Fruit fly (Drosophila melanogaster) whole organism, wandering third instar larva: Measurements from ENCODE around the gene SoxN.

ENCODE experiments used
- CG32264 ChIP-seq: fragments of 200-800 bp; sonication (Bioruptor generic); optimal IDR thresholded peaks from 2 replicates; lab custom pipeline; 2016; ENCODE audit warnings: missing biosample characterization, missing genetic modification characterization
- CrebA ChIP-seq: fragments of 200-800 bp; sonication (Bioruptor generic); optimal IDR thresholded peaks from 2 replicates; lab custom pipeline; 2016; ENCODE audit warnings: missing biosample characterization, mild to moderate bottlenecking, missing genetic modification characterization, borderline replicate concordance
- Dif ChIP-seq: fragments of 200-275, 200-300 bp; sonication (Bioruptor generic); optimal IDR thresholded peaks from 2 replicates; lab custom pipeline; 2018; ENCODE audit warnings: missing biosample characterization, missing genetic modification characterization; ENCODE audit not compliant: partially characterized antibody
- GATAd ChIP-seq: sonication (Bioruptor generic); optimal IDR thresholded peaks from 2 replicates; lab custom pipeline; 2016; ENCODE audit warnings: missing biosample characterization, missing genetic modification characterization
- HLH106 ChIP-seq: fragments of 200-800 bp; optimal IDR thresholded peaks from 3 replicates; lab custom pipeline; 2019; ENCODE audit warnings: missing biosample characterization, mild to moderate bottlenecking, missing genetic modification characterization, moderate library complexity
- Hnf4 ChIP-seq: fragments of 200-800 bp; sonication (Bioruptor generic); optimal IDR thresholded peaks from 2 replicates; lab custom pipeline; 2016; ENCODE audit warnings: missing biosample characterization, mild to moderate bottlenecking, missing genetic modification characterization
- Hr78 ChIP-seq: fragments of >200 bp; optimal IDR thresholded peaks from 2 replicates; lab custom pipeline; 2017; ENCODE audit warnings: missing biosample characterization, missing genetic modification characterization
- Hr83 ChIP-seq: fragments of 200-300 bp; sonication (Bioruptor generic); optimal IDR thresholded peaks from 2 replicates; lab custom pipeline; 2016; ENCODE audit warnings: missing biosample characterization, mild to moderate bottlenecking, missing genetic modification characterization, moderate library complexity; ENCODE audit not compliant: poor library complexity, severe bottlenecking
- Jra ChIP-seq: sonication (Bioruptor generic); optimal IDR thresholded peaks from 2 replicates; lab custom pipeline; 2016; ENCODE audit warnings: missing biosample characterization, missing genetic modification characterization
- Mio ChIP-seq: sonication (Bioruptor generic); optimal IDR thresholded peaks from 2 replicates; lab custom pipeline; 2016; ENCODE audit warnings: missing biosample characterization, missing genetic modification characterization
- Myc ChIP-seq: fragments of >200 bp; optimal IDR thresholded peaks from 2 replicates; lab custom pipeline; 2017
- N ChIP-seq: fragments of >200 bp; optimal IDR thresholded peaks from 2 replicates; lab custom pipeline; 2018; ENCODE audit warnings: missing biosample characterization, missing external identifiers, missing genetic modification characterization
- OdsH ChIP-seq: fragments of 200-800 bp; sonication (Bioruptor generic); optimal IDR thresholded peaks from 2 replicates; lab custom pipeline; 2016; ENCODE audit warnings: missing biosample characterization, mild to moderate bottlenecking, missing genetic modification characterization
- Rel ChIP-seq, 2 experiments: fragments of 200-800 bp; sonication (Bioruptor generic) in 1 of 2; optimal IDR thresholded peaks; 2 replicates in 1 of 2; 3 replicates in 1 of 2; lab custom pipeline; 2016 to 2019; ENCODE audit warnings: mild to moderate bottlenecking in 2 of 2, missing biosample characterization in 2 of 2, missing genetic modification characterization in 2 of 2, moderate library complexity in 1 of 2
- Sp1 ChIP-seq: fragments of 200-800 bp; sonication (Bioruptor generic); optimal IDR thresholded peaks from 3 replicates; lab custom pipeline; 2019; ENCODE audit warnings: missing biosample characterization, mild to moderate bottlenecking, missing genetic modification characterization, moderate library complexity
- Vsx2 ChIP-seq: fragments of 200-300, 225-300 bp; sonication (Bioruptor generic); optimal IDR thresholded peaks from 2 replicates; lab custom pipeline; 2018; ENCODE audit warnings: missing biosample characterization, missing genetic modification characterization; ENCODE audit not compliant: partially characterized antibody
- dl ChIP-seq, 2 experiments: fragments of 175-275, 200-275 bp in 1 of 2; fragments of 200-275 bp in 1 of 2; sonication (Bioruptor generic); optimal IDR thresholded peaks; lab custom pipeline; 2018; ENCODE audit warnings: mild to moderate bottlenecking in 2 of 2, missing biosample characterization in 2 of 2, missing genetic modification characterization in 2 of 2, moderate library complexity in 2 of 2; ENCODE audit not compliant: partially characterized antibody in 2 of 2, insufficient read depth in 1 of 2
- dsf ChIP-seq: sonication (Bioruptor generic); optimal IDR thresholded peaks from 2 replicates; lab custom pipeline; 2016; ENCODE audit warnings: missing biosample characterization, missing genetic modification characterization, borderline replicate concordance
- ey ChIP-seq: fragments of 200-800 bp; sonication (Bioruptor generic); optimal IDR thresholded peaks from 2 replicates; lab custom pipeline; 2016; ENCODE audit warnings: missing biosample characterization, missing genetic modification characterization
- fru ChIP-seq: fragments of 200-800 bp; sonication (Bioruptor generic); optimal IDR thresholded peaks from 3 replicates; lab custom pipeline; 2016; ENCODE audit warnings: missing biosample characterization, mild to moderate bottlenecking, missing genetic modification characterization
- lola ChIP-seq: fragments of >200 bp; optimal IDR thresholded peaks from 2 replicates; lab custom pipeline; 2017; ENCODE audit warnings: missing biosample characterization, missing genetic modification characterization
- pan ChIP-seq: fragments of >200 bp; optimal IDR thresholded peaks from 2 replicates; lab custom pipeline; 2017
- psq ChIP-seq: fragments of 200-800 bp; sonication (Bioruptor generic); optimal IDR thresholded peaks from 3 replicates; lab custom pipeline; 2017; ENCODE audit warnings: missing biosample characterization, mild to moderate bottlenecking, missing genetic modification characterization, moderate library complexity
- rgr ChIP-seq: fragments of 200-800 bp; sonication (Bioruptor generic); optimal IDR thresholded peaks from 3 replicates; lab custom pipeline; 2016; ENCODE audit warnings: missing biosample characterization, mild to moderate bottlenecking, missing genetic modification characterization
- sage ChIP-seq: fragments of 200-800 bp; sonication (Bioruptor generic); optimal IDR thresholded peaks from 2 replicates; lab custom pipeline; 2016; ENCODE audit warnings: missing biosample characterization, mild to moderate bottlenecking, missing genetic modification characterization
- sv ChIP-seq: fragments of 200-800 bp; sonication (Bioruptor generic); optimal IDR thresholded peaks from 3 replicates; lab custom pipeline; 2016; ENCODE audit warnings: missing biosample characterization, missing genetic modification characterization
- tai ChIP-seq: sonication (Bioruptor generic); optimal IDR thresholded peaks from 2 replicates; lab custom pipeline; 2016; ENCODE audit warnings: missing biosample characterization, missing genetic modification characterization
- usp ChIP-seq: fragments of >200 bp; optimal IDR thresholded peaks from 2 replicates; lab custom pipeline; 2017; ENCODE audit warnings: missing biosample characterization, missing genetic modification characterization
- woc ChIP-seq: sonication (Bioruptor generic); optimal IDR thresholded peaks from 2 replicates; lab custom pipeline; 2016; ENCODE audit warnings: missing biosample characterization, mild to moderate bottlenecking, missing genetic modification characterization

Gene SoxN

DNA sequence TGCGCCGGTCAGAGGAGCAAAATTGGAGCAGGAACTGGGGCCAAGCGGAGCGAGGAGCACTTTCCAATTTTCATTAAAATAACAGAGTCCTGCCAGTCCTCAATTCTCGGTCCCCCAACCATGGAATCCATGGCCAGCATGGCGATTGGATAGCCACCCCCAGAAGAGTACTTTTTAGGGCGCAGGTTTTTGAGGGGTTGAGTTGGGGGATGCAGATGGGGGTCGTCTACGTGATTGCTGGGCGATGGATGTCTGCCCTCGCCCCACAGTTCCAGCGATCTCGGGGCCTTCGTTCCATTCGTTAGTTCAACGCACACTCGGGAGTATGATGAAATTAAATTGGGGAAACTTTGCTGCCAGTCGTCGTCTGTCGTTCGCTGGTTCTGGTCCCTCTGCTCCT, 33.7 kb upstream of the SoxN start:
- TF ChIP-seq GATAd (GFP tag; lab: Kevin White, UChicago), result no peak
- no peak for TF ChIP-seq Hr78
- no peak for TF ChIP-seq HLH106
- no peak for TF ChIP-seq Hr83 (GFP tag; lab: Kevin White, UChicago)
- TF ChIP-seq CrebA (GFP tag; lab: Kevin White, UChicago), result no peak
- TF ChIP-seq sage (GFP tag; lab: Kevin White, UChicago), result no peak
- TF ChIP-seq psq, result no peak
- TF ChIP-seq, all 38 proteins: peak for 0

DNA sequence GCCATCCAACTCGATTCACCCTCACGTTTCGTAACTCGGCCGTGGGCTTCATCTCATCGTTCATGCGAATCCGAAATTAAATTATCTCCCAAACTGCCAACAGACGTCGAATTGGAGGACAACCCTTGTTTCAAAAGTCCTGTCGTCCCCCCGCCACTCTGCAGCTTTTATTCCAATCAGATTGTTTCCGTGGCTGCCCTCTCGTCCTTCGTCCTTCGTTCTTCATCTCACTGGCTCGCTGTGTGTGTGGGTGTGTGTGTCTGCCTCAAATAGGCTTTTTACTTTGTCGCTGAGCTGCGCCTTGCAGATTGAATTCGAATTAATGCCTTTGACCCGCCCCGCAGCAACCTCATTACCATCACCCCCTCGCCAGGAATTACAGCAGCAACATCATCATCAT, 31.3 kb upstream of the SoxN start:
- no peak for TF ChIP-seq pan (lab: Kevin White, UChicago)
- no peak for TF ChIP-seq rgr
- no peak for TF ChIP-seq HLH106
- no peak for TF ChIP-seq tai
- TF ChIP-seq GATAd (GFP tag; lab: Kevin White, UChicago), result no peak
- TF ChIP-seq Mio (GFP tag; lab: Kevin White, UChicago), result no peak
- no peak for TF ChIP-seq sv (GFP tag; lab: Kevin White, UChicago)
- no peak for TF ChIP-seq Sp1
- TF ChIP-seq Hr78, result no peak
- TF ChIP-seq Dif (GFP tag; lab: Kevin White, UChicago), result no peak

DNA sequence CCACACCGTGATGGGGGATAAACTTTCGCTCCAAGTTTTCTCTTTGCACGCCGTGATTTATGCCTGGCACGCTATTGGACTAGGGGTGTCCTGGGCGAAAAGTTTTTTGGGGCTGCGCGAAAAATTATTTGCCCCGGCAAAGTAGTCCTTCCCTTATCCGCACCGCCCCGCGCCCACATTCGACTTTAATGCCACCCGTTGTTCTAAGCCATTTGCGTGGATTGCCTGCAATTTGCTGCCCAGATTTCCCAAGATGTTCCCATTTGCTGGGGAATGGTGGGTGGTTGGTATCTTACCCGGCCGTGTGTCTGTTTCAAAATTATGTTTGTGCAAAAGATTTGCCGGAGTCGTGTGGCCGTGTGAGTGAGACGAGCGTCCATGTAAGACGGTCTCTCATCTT, 26.4 kb upstream of the SoxN start:
- TF ChIP-seq dsf (GFP tag; lab: Kevin White, UChicago) (no peak), Mio (GFP tag; lab: Kevin White, UChicago) (no peak), Rel (GFP tag; optimal IDR thresholded peaks at IDR 0.05; lab: Kevin White, UChicago) (no peak), Rel (tag; optimal IDR thresholded peaks at IDR 0.05; lab: Kevin White, UChicago) (no peak), ey (GFP tag; lab: Kevin White, UChicago) (no peak)

DNA sequence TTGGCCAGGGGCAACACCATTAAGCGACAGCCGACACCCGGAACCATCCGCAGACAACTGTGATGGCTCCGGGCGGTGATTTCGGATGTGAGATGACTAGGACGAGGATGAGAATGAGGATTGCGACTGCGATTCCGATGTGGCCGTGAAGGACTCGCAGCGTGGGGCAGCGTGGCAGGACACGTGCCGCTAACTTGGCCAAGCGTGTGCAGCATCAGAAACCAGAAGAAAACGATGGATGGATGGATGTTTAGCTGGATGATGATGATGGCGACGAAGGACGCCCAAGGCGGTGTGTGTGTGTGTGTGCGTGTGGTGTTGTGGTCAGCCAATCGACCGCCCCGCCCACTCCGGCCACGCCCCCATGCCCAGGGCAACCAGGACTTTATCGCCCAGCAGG, 21.3 kb upstream of the SoxN start:
- no peak for TF ChIP-seq rgr
- TF ChIP-seq Hr83 (GFP tag; lab: Kevin White, UChicago), result no peak
- TF ChIP-seq CrebA (GFP tag; lab: Kevin White, UChicago), result no peak
- no peak for TF ChIP-seq dl (GFP tag; optimal IDR thresholded peaks at IDR 0.05; lab: Kevin White, UChicago; ENCODE audit: insufficient read depth in 1 of 2, partially characterized antibody in 2 of 2)
- TF ChIP-seq psq, result no peak
- no peak for TF ChIP-seq Vsx2 (GFP tag; lab: Kevin White, UChicago)
- TF ChIP-seq fru (GFP tag; lab: Kevin White, UChicago), result no peak
- no peak for TF ChIP-seq usp
- no peak for TF ChIP-seq N (GFP tag; lab: Kevin White, UChicago)
- no peak for TF ChIP-seq sage (GFP tag; lab: Kevin White, UChicago)
- TF ChIP-seq dsf (GFP tag; lab: Kevin White, UChicago), result no peak
- no peak for TF ChIP-seq lola (GFP tag; lab: Kevin White, UChicago)
- TF ChIP-seq Rel (GFP tag; optimal IDR thresholded peaks at IDR 0.05; lab: Kevin White, UChicago), result no peak
- no peak for TF ChIP-seq Rel (tag; optimal IDR thresholded peaks at IDR 0.05; lab: Kevin White, UChicago)
- no peak for TF ChIP-seq CG32264 (GFP tag; lab: Kevin White, UChicago)
- TF ChIP-seq tai, result no peak

DNA sequence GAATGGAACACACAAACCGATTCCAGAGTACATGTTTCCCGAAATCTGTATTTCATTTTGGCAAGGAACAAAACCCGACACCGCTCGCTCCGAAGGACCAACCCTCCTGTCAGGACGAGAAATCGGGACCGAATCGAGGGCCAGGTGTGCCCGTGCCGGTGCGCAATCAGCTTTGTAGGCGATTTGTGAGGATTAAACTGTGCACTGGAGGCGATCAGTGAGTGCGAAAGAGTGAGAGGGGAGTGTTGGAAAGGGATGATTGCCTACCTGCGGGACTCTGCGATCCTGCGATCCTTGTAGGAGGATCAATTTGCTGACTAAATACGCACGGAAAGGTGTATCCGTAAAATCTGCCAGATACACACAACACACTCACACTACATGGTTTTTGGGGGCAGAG, 15.6 kb upstream of the SoxN start:
- TF ChIP-seq Vsx2 (GFP tag; lab: Kevin White, UChicago) (no peak), GATAd (GFP tag; lab: Kevin White, UChicago) (no peak), N (GFP tag; lab: Kevin White, UChicago) (no peak), fru (GFP tag; lab: Kevin White, UChicago) (no peak), Rel (GFP tag; optimal IDR thresholded peaks at IDR 0.05; lab: Kevin White, UChicago) (no peak), Rel (tag; optimal IDR thresholded peaks at IDR 0.05; lab: Kevin White, UChicago) (no peak), ey (GFP tag; lab: Kevin White, UChicago) (no peak), CG32264 (GFP tag; lab: Kevin White, UChicago) (no peak), Hr78 (no peak), Jra (no peak), Myc (lab: Kevin White, UChicago) (no peak), OdsH (GFP tag; lab: Kevin White, UChicago) (no peak), woc (GFP tag; lab: Kevin White, UChicago) (no peak), psq (no peak), dl (GFP tag; optimal IDR thresholded peaks at IDR 0.05; lab: Kevin White, UChicago; ENCODE audit: insufficient read depth in 1 of 2, partially characterized antibody in 2 of 2) (no peak), Hnf4 (GFP tag; lab: Kevin White, UChicago) (no peak), CrebA (GFP tag; lab: Kevin White, UChicago) (no peak), sv (GFP tag; lab: Kevin White, UChicago) (no peak)
- TF ChIP-seq, all 38 proteins: peak for 0
